Fruit fly (Drosophila melanogaster) whole organism, embryonic: ENCODE results near the gene Teh1.

Experiments used
- Atf6 ChIP-seq: fragments of 200-800 bp; sonication (Bioruptor generic); IDR thresholded peaks from 2 replicates; pipeline ENCODE4 v1.3.6; 2022; ENCODE audit warnings: missing biosample characterization, missing genetic modification characterization
- Blimp-1 ChIP-seq: fragments of 200-800 bp; sonication (Bioruptor generic); optimal IDR thresholded peaks from 3 replicates; lab custom pipeline; 2018; ENCODE audit warnings: missing biosample characterization, missing genetic modification characterization, mild to moderate bottlenecking, moderate library complexity, missing genetic modification reagents
- C15 ChIP-seq: fragments of 200-800 bp; sonication (Bioruptor generic); IDR thresholded peaks from 3 replicates; pipeline ENCODE4 v1.3.6; 2022; ENCODE audit warnings: missing biosample characterization, missing genetic modification characterization
- CG13424 ChIP-seq: fragments of 200-800 bp; sonication (Bioruptor generic); optimal IDR thresholded peaks from 2 replicates; lab custom pipeline; 2019; ENCODE audit warnings: missing biosample characterization, mild to moderate bottlenecking, missing genetic modification characterization, moderate library complexity
- CG1602 ChIP-seq: fragments of 200-800 bp; sonication (Bioruptor generic); optimal IDR thresholded peaks from 3 replicates; lab custom pipeline; 2016; ENCODE audit warnings: missing biosample characterization, missing genetic modification characterization
- CG1647 ChIP-seq: fragments of 200-800 bp; sonication (Bioruptor generic); optimal IDR thresholded peaks from 3 replicates; lab custom pipeline; 2016; ENCODE audit warnings: missing biosample characterization, missing genetic modification characterization
- CG17829 ChIP-seq: fragments of 200-800 bp; optimal IDR thresholded peaks from 2 replicates; lab custom pipeline; 2019; ENCODE audit warnings: missing biosample characterization, mild to moderate bottlenecking, missing genetic modification characterization, moderate library complexity
- CG2199 ChIP-seq: fragments of 200-800 bp; sonication (Bioruptor generic); IDR thresholded peaks from 3 replicates; pipeline ENCODE4 v1.3.6; 2022; ENCODE audit warnings: missing biosample characterization, missing genetic modification characterization
- CG31388 ChIP-seq: fragments of 200-800 bp; sonication (Bioruptor generic); optimal IDR thresholded peaks from 2 replicates; lab custom pipeline; 2016; ENCODE audit warnings: missing biosample characterization, missing genetic modification characterization
- CG32532 ChIP-seq: fragments of 200-800 bp; sonication (Bioruptor generic); IDR thresholded peaks from 2 replicates; pipeline ENCODE4 v1.3.6; 2022; ENCODE audit warnings: missing biosample characterization, missing genetic modification characterization
- CG33557 ChIP-seq: fragments of 200-800 bp; sonication (Bioruptor generic); optimal IDR thresholded peaks from 2 replicates; lab custom pipeline; 2019; ENCODE audit warnings: missing biosample characterization, mild to moderate bottlenecking, missing genetic modification characterization, moderate library complexity
- CG4404 ChIP-seq: fragments of 200-800 bp; sonication (Bioruptor generic); IDR thresholded peaks from 2 replicates; pipeline ENCODE4 v1.3.6; 2022; ENCODE audit warnings: missing biosample characterization, missing genetic modification characterization
- CG5953 ChIP-seq: fragments of 200-800 bp; sonication (Bioruptor generic); IDR thresholded peaks from 2 replicates; pipeline ENCODE4 v1.3.6; 2022; ENCODE audit warnings: missing biosample characterization, missing genetic modification characterization
- CG6254 ChIP-seq: fragments of 200-800 bp; sonication (Bioruptor generic); optimal IDR thresholded peaks from 3 replicates; lab custom pipeline; 2017; ENCODE audit warnings: mild to moderate bottlenecking, missing biosample characterization, missing genetic modification reagents, missing genetic modification characterization
- CG7357 ChIP-seq: fragments of 200-800 bp; sonication (Bioruptor generic); IDR thresholded peaks from 3 replicates; pipeline ENCODE4 v1.3.6; 2022; ENCODE audit warnings: missing biosample characterization, missing genetic modification characterization
- CG8388 ChIP-seq: fragments of 200-800 bp; sonication (Bioruptor generic); optimal IDR thresholded peaks from 2 replicates; lab custom pipeline; 2019; ENCODE audit warnings: missing biosample characterization, mild to moderate bottlenecking, missing genetic modification characterization, moderate library complexity
- CG9609 ChIP-seq: fragments of 200-800 bp; sonication (Bioruptor generic); optimal IDR thresholded peaks from 3 replicates; lab custom pipeline; 2016; ENCODE audit warnings: missing biosample characterization, missing genetic modification characterization
- ERR ChIP-seq: fragments of 200-800 bp; sonication (Bioruptor generic); optimal IDR thresholded peaks from 2 replicates; lab custom pipeline; 2016; ENCODE audit warnings: missing biosample characterization, missing genetic modification characterization
- Hr51 ChIP-seq, 2 experiments: fragments of 200-800 bp; sonication (Bioruptor generic); optimal IDR thresholded peaks; 2 replicates in 1 of 2; 3 replicates in 1 of 2; lab custom pipeline; 2016 to 2018; ENCODE audit warnings: missing biosample characterization in 2 of 2, missing genetic modification characterization in 2 of 2, mild to moderate bottlenecking in 1 of 2, moderate library complexity in 1 of 2
- Hr78 ChIP-seq, 2 experiments: fragments of 200-800 bp in 1 of 2; fragments of >200 bp in 1 of 2; sonication (Bioruptor generic) in 1 of 2; optimal IDR thresholded peaks; 2 replicates each; lab custom pipeline; 2017 to 2019; ENCODE audit warnings: missing biosample characterization in 2 of 2, missing genetic modification characterization in 2 of 2, mild to moderate bottlenecking in 1 of 2, moderate library complexity in 1 of 2
- Mad ChIP-seq: fragments of 200-800 bp; sonication (Bioruptor generic); optimal IDR thresholded peaks from 2 replicates; lab custom pipeline; 2016; ENCODE audit warnings: missing biosample characterization, missing genetic modification characterization
- Med ChIP-seq: fragments of 200-800 bp; sonication (Bioruptor generic); peaks from one replicate; lab custom pipeline; 2016; ENCODE audit warnings: missing biosample characterization, missing genetic modification characterization, mild to moderate bottlenecking, inconsistent platforms, moderate library complexity
- Neu2 ChIP-seq: fragments of 200-800 bp; sonication (Bioruptor generic); optimal IDR thresholded peaks from 3 replicates; lab custom pipeline; 2016; ENCODE audit warnings: missing biosample characterization, missing genetic modification characterization, borderline replicate concordance
- Rfx ChIP-seq: fragments of 200-800 bp; sonication (Bioruptor generic); IDR thresholded peaks from 2 replicates; pipeline ENCODE4 v1.3.6; 2022; ENCODE audit warnings: missing biosample characterization, missing genetic modification characterization
- Sin3A ChIP-seq: fragments of >200 bp; optimal IDR thresholded peaks from 2 replicates; lab custom pipeline; 2018
- Xbp1 ChIP-seq: fragments of 200-800 bp; sonication (Bioruptor generic); optimal IDR thresholded peaks from 3 replicates; lab custom pipeline; 2016; ENCODE audit warnings: missing biosample characterization, mild to moderate bottlenecking, missing genetic modification characterization
- bbx ChIP-seq: fragments of 200-800 bp; sonication (Bioruptor generic); IDR thresholded peaks from 2 replicates; pipeline ENCODE4 v1.3.6; 2022; ENCODE audit warnings: missing biosample characterization, missing genetic modification characterization; ENCODE audit not compliant: partially characterized antibody
- da ChIP-seq: fragments of 200-800 bp; sonication (Bioruptor generic); optimal IDR thresholded peaks from 2 replicates; lab custom pipeline; 2016; ENCODE audit warnings: missing biosample characterization, missing genetic modification characterization
- dmrt11E ChIP-seq: fragments of 200-800 bp; sonication (Bioruptor generic); optimal IDR thresholded peaks from 3 replicates; lab custom pipeline; 2018; ENCODE audit warnings: missing biosample characterization, mild to moderate bottlenecking, missing genetic modification characterization, moderate library complexity
- emc ChIP-seq: fragments of 200-800 bp; sonication (Bioruptor generic); optimal IDR thresholded peaks from 2 replicates; lab custom pipeline; 2016; ENCODE audit warnings: missing biosample characterization, missing genetic modification characterization
- exex ChIP-seq: fragments of 200-800 bp; sonication (Bioruptor generic); optimal IDR thresholded peaks from 4 replicates; lab custom pipeline; 2018; ENCODE audit warnings: missing biosample characterization, mild to moderate bottlenecking, missing genetic modification characterization, moderate library complexity
- gcm2 ChIP-seq: fragments of 200-800 bp; sonication (Bioruptor generic); optimal IDR thresholded peaks from 2 replicates; lab custom pipeline; 2016; ENCODE audit warnings: missing biosample characterization, missing genetic modification characterization
- gfzf ChIP-seq: fragments of 200-800 bp; sonication (Bioruptor generic); optimal IDR thresholded peaks from 2 replicates; lab custom pipeline; 2016; ENCODE audit warnings: missing biosample characterization, mild to moderate bottlenecking, missing genetic modification characterization, moderate library complexity
- gt ChIP-seq: fragments of 200-800 bp; sonication (Bioruptor generic); IDR thresholded peaks from 2 replicates; pipeline ENCODE4 v1.3.6; 2022; ENCODE audit warnings: missing biosample characterization, missing genetic modification characterization
- her ChIP-seq: fragments of 200-800 bp; sonication (Bioruptor generic); optimal IDR thresholded peaks from 2 replicates; lab custom pipeline; 2016; ENCODE audit warnings: missing biosample characterization, missing genetic modification characterization
- insv ChIP-seq, 2 experiments: fragments of 200-800 bp; sonication (Bioruptor generic); optimal IDR thresholded peaks; 3 replicates each; lab custom pipeline; 2016 to 2018; ENCODE audit warnings: missing biosample characterization in 2 of 2, missing genetic modification characterization in 2 of 2
- kni ChIP-seq: fragments of 200-800 bp; sonication (Bioruptor generic); optimal IDR thresholded peaks from 3 replicates; lab custom pipeline; 2017; ENCODE audit warnings: mild to moderate bottlenecking, missing biosample characterization, missing genetic modification reagents, missing genetic modification characterization
- lmd ChIP-seq: fragments of 200-800 bp; sonication (Bioruptor generic); IDR thresholded peaks from 2 replicates; pipeline ENCODE4 v1.3.6; 2022; ENCODE audit warnings: missing biosample characterization, missing genetic modification characterization
- onecut ChIP-seq: fragments of 200-800 bp; sonication (Bioruptor generic); IDR thresholded peaks from 2 replicates; pipeline ENCODE4 v1.3.6; 2022; ENCODE audit warnings: missing biosample characterization, missing genetic modification characterization
- pho ChIP-seq: fragments of 200-800 bp; sonication (Bioruptor generic); optimal IDR thresholded peaks from 2 replicates; lab custom pipeline; 2016; ENCODE audit warnings: missing biosample characterization, missing genetic modification characterization
- pros ChIP-seq: fragments of 200-800 bp; sonication (Bioruptor generic); optimal IDR thresholded peaks from 3 replicates; lab custom pipeline; 2019; ENCODE audit warnings: missing biosample characterization, mild to moderate bottlenecking, missing genetic modification characterization, moderate library complexity
- repo ChIP-seq: fragments of 200-800 bp; sonication (Bioruptor generic); optimal IDR thresholded peaks from 2 replicates; lab custom pipeline; 2016; ENCODE audit warnings: missing biosample characterization, missing genetic modification characterization
- schlank ChIP-seq: fragments of 200-800 bp; sonication (Bioruptor generic); optimal IDR thresholded peaks from 2 replicates; lab custom pipeline; 2018; ENCODE audit warnings: missing biosample characterization, mild to moderate bottlenecking, missing genetic modification characterization
- sens ChIP-seq: fragments of 200-800 bp; sonication (Bioruptor generic); peaks from one replicate; lab custom pipeline; 2016; ENCODE audit warnings: missing biosample characterization, missing genetic modification characterization
- seq ChIP-seq: fragments of 200-800 bp; sonication (Bioruptor generic); IDR thresholded peaks from 2 replicates; pipeline ENCODE4 v1.3.6; 2022; ENCODE audit warnings: missing biosample characterization, missing genetic modification characterization
- slp2 ChIP-seq: fragments of 200-800 bp; sonication (Bioruptor generic); optimal IDR thresholded peaks from 2 replicates; lab custom pipeline; 2016; ENCODE audit warnings: missing biosample characterization, missing genetic modification characterization
- ttk ChIP-seq: fragments of 200-800 bp; sonication (Bioruptor generic); IDR thresholded peaks from 2 replicates; pipeline ENCODE4 v2.1.2; 2022; ENCODE audit warnings: missing biosample characterization, missing genetic modification characterization
- tup ChIP-seq: fragments of 200-800 bp; sonication (Bioruptor generic); optimal IDR thresholded peaks from 2 replicates; lab custom pipeline; 2016; ENCODE audit warnings: missing biosample characterization, mild to moderate bottlenecking, missing genetic modification characterization, moderate library complexity
- vfl ChIP-seq: fragments of 200-800 bp; sonication (Bioruptor generic); optimal IDR thresholded peaks from 2 replicates; lab custom pipeline; 2016; ENCODE audit warnings: missing biosample characterization, missing genetic modification characterization
- vvl ChIP-seq: fragments of 200-800 bp; sonication (Bioruptor generic); IDR thresholded peaks from 2 replicates; pipeline ENCODE4 v1.3.6; 2022; ENCODE audit warnings: missing biosample characterization, missing genetic modification characterization
- yki ChIP-seq: fragments of >200 bp; optimal IDR thresholded peaks from 3 replicates; lab custom pipeline; 2018

Gene Teh1

dm6 chr3R:9885464-9886340 lies 17.8 kb upstream of the Teh1 start (continued):
- TF ChIP-seq Med (peak; percentile 3), tup (GFP tag; lab: Kevin White, UChicago) (no peak), Neu2 (GFP tag; lab: Kevin White, UChicago) (no peak), C15 (GFP tag; lab: Robert Waterston, UW) (no peak), gt (GFP tag; lab: Robert Waterston, UW) (no peak), CG8388 (GFP tag; lab: Kevin White, UChicago) (no peak), vfl (GFP tag; lab: Kevin White, UChicago) (no peak), Mad (GFP tag; lab: Kevin White, UChicago) (no peak), kni (GFP tag; lab: Kevin White, UChicago) (no peak), vvl (0 out of 2 replicates have a peak, but pooled peaks have one; percentile 46), pho (no peak), da (GFP tag; lab: Kevin White, UChicago) (no peak), schlank (tag; lab: Kevin White, UChicago) (no peak), Rfx (GFP tag; lab: Robert Waterston, UW) (no peak), ttk (GFP tag; lab: Robert Waterston, UW) (no peak), CG4404 (no peak), insv (GFP tag; optimal IDR thresholded peaks at IDR 0.05; lab: Kevin White, UChicago) (no peak), Sin3A (no peak), Hr51 (GFP tag; optimal IDR thresholded peaks at IDR 0.05; lab: Kevin White, UChicago) (no peak), CG32532 (GFP tag; lab: Robert Waterston, UW) (no peak), CG17829 (no peak), CG1647 (no peak), repo (GFP tag; lab: Kevin White, UChicago) (no peak), emc (GFP tag; lab: Kevin White, UChicago) (no peak), onecut (peak; percentile 64), bbx (GFP tag; lab: Robert Waterston, UW) (no peak), exex (tag; lab: Kevin White, UChicago) (no peak), slp2 (GFP tag; lab: Kevin White, UChicago) (no peak), lmd (GFP tag; lab: Robert Waterston, UW) (no peak), Blimp-1 (GFP tag; lab: Kevin White, UChicago) (peak; percentile 34), dmrt11E (no peak), CG13424 (tag; lab: Kevin White, UChicago) (no peak), CG7357 (no peak), her (GFP tag; lab: Kevin White, UChicago) (no peak), CG5953 (no peak), CG2199 (0 out of 3 replicates have a peak, but pooled peaks have one; percentile 52), seq (GFP tag; lab: Robert Waterston, UW) (no peak)

DNA sequence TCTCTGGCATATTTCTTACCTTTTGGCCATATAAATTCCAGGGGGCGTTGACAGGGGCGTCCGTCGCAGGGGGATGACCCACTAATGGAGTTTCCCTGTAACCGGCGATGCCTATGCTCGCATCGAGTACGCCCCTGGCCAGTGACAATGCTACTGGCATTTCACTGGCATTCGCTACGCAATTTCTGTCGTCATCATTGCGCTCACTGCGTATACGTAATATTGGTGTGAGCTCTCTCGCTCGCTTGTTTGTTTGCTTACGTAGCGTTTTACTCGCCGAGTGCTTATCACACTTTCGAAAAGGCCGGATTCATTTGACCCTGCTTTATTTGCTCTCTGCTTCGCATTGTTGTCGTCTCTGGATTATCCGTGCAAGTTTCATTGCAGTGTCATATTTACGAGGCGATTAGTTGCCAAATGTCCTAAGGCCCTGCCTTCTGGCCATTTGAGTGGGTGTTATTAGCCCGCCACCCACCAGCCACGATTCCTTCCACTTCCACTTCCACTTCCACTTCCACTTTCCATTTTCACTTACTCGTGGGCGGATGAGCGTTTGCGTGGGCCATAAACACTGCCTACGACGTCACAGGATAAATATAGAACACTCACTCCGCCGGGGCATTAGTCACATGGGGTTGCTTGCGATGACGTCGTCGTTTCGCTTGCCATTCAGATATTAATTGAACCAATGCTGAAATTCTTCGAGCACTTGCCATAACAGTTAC lies 16.7 kb upstream of the Teh1 start:
- TF ChIP-seq ERR (GFP tag; lab: Kevin White, UChicago), result peak; percentile 55
- TF ChIP-seq gcm2, result no peak
- TF ChIP-seq yki (lab: Kevin White, UChicago), result no peak
- no peak for TF ChIP-seq pros
- TF ChIP-seq CG1602, result no peak
- no peak for TF ChIP-seq CG33557
- TF ChIP-seq Hr78 (GFP tag; optimal IDR thresholded peaks at IDR 0.05; lab: Kevin White, UChicago), result peak in 1 of 2 experiments; percentile 50
- no peak for TF ChIP-seq CG9609 (GFP tag; lab: Kevin White, UChicago)
- no peak for TF ChIP-seq CG6254 (GFP tag; lab: Kevin White, UChicago)
- TF ChIP-seq Xbp1, result peak; percentile 63
- peak; percentile 67 for TF ChIP-seq Atf6
- no peak for TF ChIP-seq sens
- TF ChIP-seq CG31388, result no peak
- TF ChIP-seq gfzf (GFP tag; lab: Kevin White, UChicago), result no peak
- TF ChIP-seq Mad (GFP tag; lab: Kevin White, UChicago), result no peak
